Worm (Caenorhabditis elegans) whole organism, L1 larva: ENCODE measurements around the gene C36E8.6.

Source experiments
- C16A3.4 ChIP-seq: fragments of 150-350 bp; optimal IDR thresholded peaks from 2 replicates; lab custom pipeline; 2014; ENCODE audit warnings: missing biosample characterization, missing genetic modification characterization
- F16B12.6 ChIP-seq: fragments of 150-350 bp; optimal IDR thresholded peaks from 2 replicates; lab custom pipeline; 2014; ENCODE audit warnings: missing biosample characterization, missing genetic modification characterization
- alr-1 ChIP-seq: fragments of 200-800 bp; sonication (Bioruptor generic); optimal IDR thresholded peaks from 2 replicates; lab custom pipeline; 2018; ENCODE audit warnings: borderline replicate concordance, mild to moderate bottlenecking, missing genetic modification characterization, missing compliant biosample characterization
- blmp-1 ChIP-seq: fragments of 150-350 bp; optimal IDR thresholded peaks from 2 replicates; lab custom pipeline; 2014; ENCODE audit warnings: missing biosample characterization, missing genetic modification characterization
- ceh-63 ChIP-seq: fragments of 200-800 bp; sonication (Bioruptor generic); optimal IDR thresholded peaks from 2 replicates; lab custom pipeline; 2018; ENCODE audit warnings: mild to moderate bottlenecking, missing genetic modification characterization, missing compliant biosample characterization
- ceh-82 ChIP-seq, 3 experiments: fragments of 150-350 bp in 1 of 3; sonication (generic microtip) in 2 of 3; optimal IDR thresholded peaks; 2 replicates each; lab custom pipeline; 2014 to 2017; ENCODE audit warnings: missing biosample characterization in 3 of 3, missing genetic modification characterization in 3 of 3
- ceh-88 ChIP-seq: fragments of 200-800 bp; sonication (Bioruptor generic); IDR thresholded peaks from 2 replicates; pipeline ENCODE4 v1.3.6; 2022; ENCODE audit warnings: missing genetic modification characterization, missing compliant biosample characterization
- ceh-90 ChIP-seq: sonication (generic microtip); optimal IDR thresholded peaks from 2 replicates; lab custom pipeline; 2016; ENCODE audit warnings: missing genetic modification characterization, missing compliant biosample characterization
- ces-1 ChIP-seq: fragments of 150-350 bp; optimal IDR thresholded peaks from 2 replicates; lab custom pipeline; 2014; ENCODE audit warnings: missing biosample characterization, missing genetic modification reagents, missing genetic modification characterization
- dpl-1 ChIP-seq, 3 experiments: fragments of 150-350 bp in 2 of 3; sonication (generic microtip) in 1 of 3; optimal IDR thresholded peaks; 2 replicates each; lab custom pipeline; 2014 to 2017; ENCODE audit warnings: missing biosample characterization in 3 of 3, missing genetic modification characterization in 3 of 3, missing genetic modification reagents in 3 of 3
- efl-3 ChIP-seq: fragments of 200-800 bp; sonication (Bioruptor generic); optimal IDR thresholded peaks from 2 replicates; lab custom pipeline; 2018; ENCODE audit warnings: mild to moderate bottlenecking, missing genetic modification characterization, missing compliant biosample characterization
- egl-13 ChIP-seq: sonication (generic microtip); optimal IDR thresholded peaks from 2 replicates; lab custom pipeline; 2016; ENCODE audit warnings: missing genotype, missing genetic modification reagents, missing genetic modification characterization, missing compliant biosample characterization
- elt-2 ChIP-seq: sonication (generic microtip); optimal IDR thresholded peaks from 2 replicates; lab custom pipeline; 2016; ENCODE audit warnings: missing genetic modification characterization, mild to moderate bottlenecking, inconsistent platforms, missing compliant biosample characterization, missing genetic modification reagents
- elt-3 ChIP-seq, 6 experiments: fragments of 150-350 bp in 1 of 6; sonication (generic microtip); optimal IDR thresholded peaks; 2 replicates each; lab custom pipeline; 2017 to 2018; ENCODE audit warnings: missing biosample characterization in 6 of 6, missing genetic modification characterization in 6 of 6, inconsistent platforms in 1 of 6
- fkh-10 ChIP-seq: sonication (generic microtip); optimal IDR thresholded peaks from 2 replicates; lab custom pipeline; 2017; ENCODE audit warnings: missing biosample characterization, missing genetic modification reagents, missing genetic modification characterization
- grh-1 ChIP-seq: fragments of 200-800 bp; sonication (Bioruptor generic); IDR thresholded peaks from 2 replicates; pipeline ENCODE4 v1.3.6; 2022; ENCODE audit warnings: missing genetic modification reagents, missing genetic modification characterization, missing compliant biosample characterization
- hpl-2 ChIP-seq: fragments of 150-350 bp; optimal IDR thresholded peaks from 2 replicates; lab custom pipeline; 2014; ENCODE audit warnings: missing biosample characterization, missing genetic modification reagents, missing genetic modification characterization
- irx-1 ChIP-seq: sonication (generic microtip); optimal IDR thresholded peaks from 2 replicates; lab custom pipeline; 2016; ENCODE audit warnings: missing genetic modification characterization, missing compliant biosample characterization
- isw-1 ChIP-seq: fragments of 200-800 bp; sonication (Bioruptor generic); IDR thresholded peaks from 2 replicates; pipeline ENCODE4 v1.3.6; 2022; ENCODE audit warnings: missing genetic modification characterization, missing compliant biosample characterization
- lin-13 ChIP-seq: fragments of 150-350 bp; optimal IDR thresholded peaks from 2 replicates; lab custom pipeline; 2014; ENCODE audit warnings: missing biosample characterization, missing genetic modification reagents, missing genetic modification characterization
- lin-15B ChIP-seq: fragments of 150-350 bp; sonication (generic microtip); optimal IDR thresholded peaks from 3 replicates; lab custom pipeline; 2014; ENCODE audit warnings: missing biosample characterization, missing genetic modification characterization
- lir-3 ChIP-seq: sonication (generic microtip); optimal IDR thresholded peaks from 2 replicates; lab custom pipeline; 2016; ENCODE audit warnings: mild to moderate bottlenecking, missing genetic modification characterization, moderate library complexity, missing compliant biosample characterization; ENCODE audit not compliant: poor library complexity
- lsy-2 ChIP-seq, 2 experiments: fragments of 150-350 bp; optimal IDR thresholded peaks; 2 replicates each; lab custom pipeline; 2014; ENCODE audit warnings: missing biosample characterization in 2 of 2, missing genetic modification characterization in 2 of 2
- mab-9 ChIP-seq: fragments of 200-800 bp; sonication (Bioruptor generic); IDR thresholded peaks from 2 replicates; pipeline ENCODE4 v1.3.6; 2022; ENCODE audit warnings: missing genetic modification reagents, missing genetic modification characterization, missing compliant biosample characterization
- mdl-1 ChIP-seq, 2 experiments: fragments of 150-350 bp; optimal IDR thresholded peaks; 2 replicates each; lab custom pipeline; 2014 to 2017; ENCODE audit warnings: missing biosample characterization in 2 of 2, missing genetic modification characterization in 2 of 2, inconsistent platforms in 1 of 2
- nhr-12 ChIP-seq: sonication (generic microtip); optimal IDR thresholded peaks from 2 replicates; lab custom pipeline; 2017; ENCODE audit warnings: missing biosample characterization, missing genetic modification characterization
- nhr-20 ChIP-seq: sonication (generic microtip); optimal IDR thresholded peaks from 2 replicates; lab custom pipeline; 2016; ENCODE audit warnings: mild to moderate bottlenecking, missing genetic modification characterization, missing compliant biosample characterization
- nhr-47 ChIP-seq: sonication (generic microtip); optimal IDR thresholded peaks from 2 replicates; lab custom pipeline; 2016; ENCODE audit warnings: mild to moderate bottlenecking, missing genetic modification characterization, moderate library complexity, missing compliant biosample characterization
- nhr-71 ChIP-seq: sonication (generic microtip); optimal IDR thresholded peaks from 2 replicates; lab custom pipeline; 2016; ENCODE audit warnings: mild to moderate bottlenecking, missing genetic modification characterization, moderate library complexity, missing compliant biosample characterization
- nhr-77 ChIP-seq: fragments of 150-350 bp; optimal IDR thresholded peaks from 2 replicates; lab custom pipeline; 2014; ENCODE audit warnings: missing biosample characterization, missing genetic modification characterization
- nhr-84 ChIP-seq: sonication (generic microtip); optimal IDR thresholded peaks from 2 replicates; lab custom pipeline; 2017; ENCODE audit warnings: missing biosample characterization, missing genetic modification characterization
- nhr-85 ChIP-seq: sonication (generic microtip); peaks from one replicate; lab custom pipeline; 2016; ENCODE audit warnings: missing genetic modification characterization, inconsistent platforms, missing compliant biosample characterization
- nhr-90 ChIP-seq: sonication (generic microtip); optimal IDR thresholded peaks from 2 replicates; lab custom pipeline; 2016; ENCODE audit warnings: mild to moderate bottlenecking, missing genetic modification characterization, missing compliant biosample characterization; ENCODE audit not compliant: poor library complexity
- pqm-1 ChIP-seq: sonication (generic microtip); optimal IDR thresholded peaks from 3 replicates; lab custom pipeline; 2017; ENCODE audit warnings: missing biosample characterization, missing genetic modification characterization
- rnt-1 ChIP-seq: sonication (generic microtip); optimal IDR thresholded peaks from 2 replicates; lab custom pipeline; 2016; ENCODE audit warnings: mild to moderate bottlenecking, missing genetic modification characterization, moderate library complexity, missing compliant biosample characterization
- skn-1 ChIP-seq: fragments of 150-350 bp; optimal IDR thresholded peaks from 2 replicates; lab custom pipeline; 2014; ENCODE audit warnings: missing biosample characterization, missing genetic modification characterization
- snpc-4 ChIP-seq: fragments of 150-350 bp; optimal IDR thresholded peaks from 2 replicates; lab custom pipeline; 2014; ENCODE audit warnings: missing biosample characterization, missing genetic modification characterization
- snu-23 ChIP-seq: sonication (generic microtip); optimal IDR thresholded peaks from 2 replicates; lab custom pipeline; 2016; ENCODE audit warnings: missing genetic modification characterization, missing compliant biosample characterization
- sup-37 ChIP-seq: fragments of 200-800 bp; sonication (Bioruptor generic); optimal IDR thresholded peaks from 2 replicates; lab custom pipeline; 2018; ENCODE audit warnings: mild to moderate bottlenecking, missing genetic modification characterization, missing compliant biosample characterization
- tbx-2 ChIP-seq: sonication (generic microtip); optimal IDR thresholded peaks from 2 replicates; lab custom pipeline; 2016; ENCODE audit warnings: missing genetic modification characterization, missing compliant biosample characterization
- unc-130 ChIP-seq: fragments of 150-350 bp; optimal IDR thresholded peaks from 2 replicates; lab custom pipeline; 2017; ENCODE audit warnings: missing biosample characterization, missing genetic modification characterization, inconsistent platforms
- unc-62 ChIP-seq: fragments of 150-350 bp; optimal IDR thresholded peaks from 2 replicates; lab custom pipeline; 2014; ENCODE audit warnings: missing biosample characterization, missing genetic modification reagents, missing genetic modification characterization
- unc-86 ChIP-seq: sonication (generic microtip); optimal IDR thresholded peaks from 2 replicates; lab custom pipeline; 2016; ENCODE audit warnings: missing genetic modification characterization, missing compliant biosample characterization
- unc-98 ChIP-seq: fragments of 200-800 bp; sonication (Bioruptor generic); IDR thresholded peaks from 2 replicates; pipeline ENCODE4 v1.3.6; 2022; ENCODE audit warnings: missing genetic modification characterization, missing compliant biosample characterization
- vab-15 ChIP-seq: sonication (generic microtip); optimal IDR thresholded peaks from 2 replicates; lab custom pipeline; 2017; ENCODE audit warnings: missing genotype, mild to moderate bottlenecking, missing genetic modification characterization, missing compliant biosample characterization
- xbp-1 ChIP-seq: sonication (generic microtip); optimal IDR thresholded peaks from 2 replicates; lab custom pipeline; 2016; ENCODE audit warnings: missing genetic modification characterization, missing compliant biosample characterization
- ztf-11 ChIP-seq, 2 experiments: sonication (generic microtip); optimal IDR thresholded peaks; 2 replicates each; lab custom pipeline; 2016 to 2017; ENCODE audit warnings: missing genetic modification characterization in 2 of 2, missing biosample characterization in 1 of 2, missing compliant biosample characterization in 1 of 2
- ztf-4 ChIP-seq: fragments of 150-350 bp; optimal IDR thresholded peaks from 2 replicates; lab custom pipeline; 2014; ENCODE audit warnings: missing biosample characterization, missing genetic modification characterization

The C36E8.6 gene

ce11 chrIII:4018591-4019580 is 31.0 kb downstream of the C36E8.6 start (continued):
- peak; percentile 4 for TF ChIP-seq F16B12.6
- no peak for TF ChIP-seq ces-1 (GFP tag; lab: Kevin White, UChicago)
- no peak for TF ChIP-seq nhr-12 (tag; lab: Kevin White, UChicago)
- peak; percentile 6 for TF ChIP-seq nhr-47 (tag; lab: Kevin White, UChicago)
- no peak for TF ChIP-seq pqm-1 (tag; lab: Kevin White, UChicago)
- peak; percentile 5 for TF ChIP-seq unc-130 (tag; lab: Kevin White, UChicago)
- TF ChIP-seq irx-1: peak; percentile 7
- TF ChIP-seq egl-13: no peak
- no peak for TF ChIP-seq ceh-88 (GFP tag; lab: Robert Waterston, UW)
- no peak for TF ChIP-seq skn-1
- TF ChIP-seq snu-23 (GFP tag; lab: Kevin White, UChicago): peak; percentile 10
- peak; percentile 66 for TF ChIP-seq blmp-1 (tag; lab: Kevin White, UChicago)
- TF ChIP-seq grh-1: no peak
- TF ChIP-seq rnt-1 (tag; lab: Kevin White, UChicago): peak; percentile 38
- TF ChIP-seq nhr-20 (tag; lab: Kevin White, UChicago): peak; percentile 6

DNA sequence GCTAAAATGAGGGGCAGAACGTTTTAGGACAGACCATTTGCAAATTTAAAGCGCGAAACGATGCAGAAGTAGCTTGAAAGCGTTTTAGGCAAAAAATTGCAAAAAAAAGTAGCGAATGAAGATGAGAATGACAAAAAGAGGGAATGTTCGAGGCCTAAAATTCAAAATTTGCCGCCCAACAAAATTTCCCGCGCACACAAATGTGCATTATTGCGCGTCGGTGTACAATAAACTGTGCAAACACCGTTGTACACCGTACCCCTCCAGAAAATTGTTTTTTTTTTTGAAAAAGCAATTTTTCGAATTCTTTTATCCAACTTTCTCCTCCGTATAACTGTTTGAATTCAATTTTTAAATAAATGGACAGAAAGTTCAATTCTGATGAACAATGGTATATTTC is 31.9 kb downstream of the C36E8.6 start, which contains the start of gene snpc-3.4:
Gene snpc-3.4, plus strand, starts transcription at position 237 of the 400 bp plus-strand sequence.
- TF ChIP-seq mdl-1 (tag; optimal IDR thresholded peaks at IDR 0.05; lab: Kevin White, UChicago) (peak in 1 of 2 experiments; percentile 57), unc-86 (peak; percentile 50), ceh-82 (tag; optimal IDR thresholded peaks at IDR 0.05; lab: Kevin White, UChicago) (peak in 2 of 3 experiments; percentile 66 to 82), ceh-63 (GFP tag; lab: Kevin White, UChicago) (no peak), skn-1 (peak; percentile 86), sup-37 (GFP tag; lab: Kevin White, UChicago) (no peak), isw-1 (GFP tag; lab: Robert Waterston, UW) (peak; percentile 44), tbx-2 (tag; lab: Kevin White, UChicago) (peak; percentile 60), snu-23 (GFP tag; lab: Kevin White, UChicago) (peak; percentile 82), xbp-1 (tag; lab: Kevin White, UChicago) (peak; percentile 67), nhr-90 (tag; lab: Kevin White, UChicago) (peak; percentile 43), vab-15 (tag; lab: Kevin White, UChicago) (no peak), lsy-2 (tag; optimal IDR thresholded peaks at IDR 0.05; lab: Kevin White, UChicago) (peak; percentile 98 to 99), mab-9 (GFP tag; lab: Robert Waterston, UW) (no peak), hpl-2 (GFP tag; lab: Kevin White, UChicago) (no peak), nhr-12 (tag; lab: Kevin White, UChicago) (no peak), ztf-4 (tag; lab: Kevin White, UChicago) (no peak), C16A3.4 (tag; lab: Kevin White, UChicago) (peak; percentile 81), lin-15B (tag; lab: Kevin White, UChicago) (peak; percentile 62), blmp-1 (tag; lab: Kevin White, UChicago) (peak; percentile 57), lir-3 (tag; lab: Kevin White, UChicago) (no peak), nhr-85 (peak; percentile 86), snpc-4 (tag; lab: Kevin White, UChicago) (peak; percentile 20), nhr-84 (tag; lab: Kevin White, UChicago) (no peak), nhr-47 (tag; lab: Kevin White, UChicago) (peak; percentile 77), pqm-1 (tag; lab: Kevin White, UChicago) (no peak), unc-62 (GFP tag; lab: Kevin White, UChicago) (no peak), F16B12.6 (peak; percentile 96), nhr-77 (peak; percentile 47), elt-3 (tag; optimal IDR thresholded peaks at IDR 0.05; lab: Kevin White, UChicago) (peak in 2 of 6 experiments; percentile 57 to 59), ceh-90 (tag; lab: Kevin White, UChicago) (no peak), unc-98 (GFP tag; lab: Robert Waterston, UW) (no peak), elt-2 (no peak), dpl-1 (GFP tag; optimal IDR thresholded peaks at IDR 0.05; lab: Kevin White, UChicago) (peak; percentile 90 to 93 (median 91)), ztf-11 (tag; optimal IDR thresholded peaks at IDR 0.05; lab: Kevin White, UChicago) (peak in 1 of 2 experiments; percentile 22), fkh-10 (GFP tag; lab: Kevin White, UChicago) (peak; percentile 36), lin-13 (peak; percentile 46), efl-3 (no peak), alr-1 (tag; lab: Kevin White, UChicago) (no peak), nhr-71 (tag; lab: Kevin White, UChicago) (peak; percentile 75)
